Worm (Caenorhabditis elegans) whole organism, young adult: Measurements from ENCODE around the gene H43E16.1.

Experiments used
- B0261.1 ChIP-seq: sonication (generic microtip); optimal IDR thresholded peaks from 2 replicates; lab custom pipeline; 2016; ENCODE audit warnings: mild to moderate bottlenecking, missing genetic modification characterization, moderate library complexity, missing compliant biosample characterization
- F33H1.4 ChIP-seq: fragments of 200-800 bp; sonication (Bioruptor generic); IDR thresholded peaks from 2 replicates; pipeline ENCODE4 v1.3.6; 2022; ENCODE audit warnings: missing genetic modification reagents, missing genetic modification characterization, missing compliant biosample characterization
- K12H6.12 ChIP-seq: fragments of 200-800 bp; sonication (Bioruptor generic); optimal IDR thresholded peaks from 2 replicates; lab custom pipeline; 2018; ENCODE audit warnings: mild to moderate bottlenecking, missing genetic modification characterization, missing compliant biosample characterization
- Y67H2A.10 ChIP-seq: fragments of 200-800 bp; sonication (Bioruptor generic); conservative IDR thresholded peaks from 2 replicates; pipeline ENCODE4 v1.3.6; 2022; ENCODE audit warnings: missing genetic modification reagents, missing genetic modification characterization, missing compliant biosample characterization
- chd-7 ChIP-seq: sonication (generic microtip); optimal IDR thresholded peaks from 2 replicates; lab custom pipeline; 2016; ENCODE audit warnings: mild to moderate bottlenecking, missing genetic modification characterization, moderate library complexity, missing compliant biosample characterization
- ets-4 ChIP-seq: fragments of 200-800 bp; sonication (Bioruptor generic); optimal IDR thresholded peaks from 2 replicates; lab custom pipeline; 2018; ENCODE audit warnings: mild to moderate bottlenecking, missing genetic modification characterization, missing compliant biosample characterization
- fkh-3 ChIP-seq: sonication (generic microtip); optimal IDR thresholded peaks from 2 replicates; lab custom pipeline; 2016; ENCODE audit warnings: mild to moderate bottlenecking, missing genetic modification characterization, missing compliant biosample characterization
- lin-26 ChIP-seq: fragments of 200-800 bp; sonication (Bioruptor generic); IDR thresholded peaks from 2 replicates; pipeline ENCODE4 v1.3.6; 2022; ENCODE audit warnings: missing genetic modification reagents, missing genetic modification characterization, missing compliant biosample characterization
- madf-3 ChIP-seq: fragments of 200-800 bp; sonication (Bioruptor generic); IDR thresholded peaks from 2 replicates; pipeline ENCODE4 v1.3.6; 2022; ENCODE audit warnings: missing genetic modification reagents, missing genetic modification characterization, missing compliant biosample characterization
- nhr-27 ChIP-seq: fragments of 200-800 bp; sonication (Bioruptor generic); optimal IDR thresholded peaks from 2 replicates; lab custom pipeline; 2018; ENCODE audit warnings: mild to moderate bottlenecking, missing genetic modification characterization, moderate library complexity, missing compliant biosample characterization
- rpc-1 ChIP-seq, 2 experiments: fragments of 150-350 bp in 1 of 2; sonication (generic microtip) in 1 of 2; optimal IDR thresholded peaks; 2 replicates each; lab custom pipeline; 2014 to 2018; ENCODE audit warnings: missing biosample characterization in 1 of 2, missing genetic modification characterization in 1 of 2, missing genetic modification reagents in 1 of 2, missing genotype in 1 of 2
- ztf-3 ChIP-seq: fragments of 200-800 bp; sonication (Bioruptor generic); optimal IDR thresholded peaks from 2 replicates; lab custom pipeline; 2018; ENCODE audit warnings: mild to moderate bottlenecking, missing genetic modification characterization, missing compliant biosample characterization

Gene H43E16.1

DNA sequence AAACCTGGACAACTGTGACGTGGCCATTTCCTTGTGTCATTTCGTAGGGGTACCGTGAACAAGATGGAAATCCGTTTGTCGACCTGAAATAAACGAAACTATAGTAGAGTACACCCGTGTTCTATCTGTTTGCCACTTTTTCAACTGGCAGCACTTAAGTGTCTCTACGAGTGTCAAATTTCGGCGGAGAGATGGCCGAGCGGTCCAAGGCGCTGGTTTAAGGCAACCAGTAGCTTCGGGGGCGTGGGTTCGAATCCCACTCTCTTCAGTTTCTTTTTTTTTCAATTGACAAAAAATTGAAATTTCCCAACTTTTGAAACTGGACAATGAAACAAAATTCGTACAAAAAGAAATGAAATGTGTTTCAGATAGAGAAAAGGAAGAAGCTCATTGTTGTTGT is 47.5 kb downstream of the H43E16.1 start (continued):
- no peak for TF ChIP-seq ztf-3 (GFP tag; lab: Kevin White, UChicago)
- peak; percentile 0 for TF ChIP-seq K12H6.12 (tag; lab: Kevin White, UChicago)
- peak; percentile 39 for TF ChIP-seq chd-7 (tag; lab: Kevin White, UChicago)
- no peak; the same call in 1 of the 2 replicates for TF ChIP-seq F33H1.4
- TF ChIP-seq lin-26, result no peak; the same call in 1 of the 2 replicates
- TF ChIP-seq B0261.1 (tag; lab: Kevin White, UChicago), result peak; percentile 85
- no peak for TF ChIP-seq fkh-3
- TF ChIP-seq nhr-27 (tag; lab: Kevin White, UChicago), result peak; percentile 4
- peak; percentile 68 for TF ChIP-seq rpc-1 (optimal IDR thresholded peaks at IDR 0.05; lab: Kevin White, UChicago)
- peak; percentile 81 for TF ChIP-seq rpc-1 (tag; optimal IDR thresholded peaks at IDR 0.05; lab: Kevin White, UChicago)
- TF ChIP-seq ets-4, result no peak
- no peak for TF ChIP-seq Y67H2A.10 (GFP tag; lab: Robert Waterston, UW)

DNA sequence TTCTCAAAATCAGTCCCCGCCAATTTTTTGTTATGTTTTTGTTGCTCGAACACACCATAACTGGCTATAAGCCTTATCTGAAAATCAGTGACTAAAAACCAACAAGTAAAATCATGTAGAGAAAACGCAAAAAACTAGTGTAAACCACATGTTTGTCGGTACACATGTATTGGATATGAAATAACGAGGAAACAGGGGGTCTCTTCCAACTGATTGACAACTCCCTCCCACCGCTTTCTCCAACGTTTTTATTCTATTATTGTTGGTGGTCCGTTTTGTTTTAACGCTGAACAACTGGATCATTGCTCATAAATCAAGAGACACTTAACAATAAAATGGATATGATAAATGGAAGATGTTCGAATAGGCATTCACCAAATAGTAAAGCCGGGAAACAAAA is 52.7 kb downstream of the H43E16.1 start:
- no peak for TF ChIP-seq madf-3 (GFP tag; lab: Robert Waterston, UW)
